Worm (Caenorhabditis elegans) whole organism, early embryonic: ENCODE results near the gene Y50D4A.6.

Experiments
- B0310.2 ChIP-seq: sonication (generic microtip); optimal IDR thresholded peaks from 2 replicates; lab custom pipeline; 2016; ENCODE audit warnings: mild to moderate bottlenecking, missing genetic modification characterization, missing compliant biosample characterization
- F13C5.2 ChIP-seq: sonication (generic microtip); optimal IDR thresholded peaks from 2 replicates; lab custom pipeline; 2017; ENCODE audit warnings: mild to moderate bottlenecking, missing genetic modification characterization, inconsistent platforms, missing compliant biosample characterization
- aly-1 ChIP-seq: sonication (generic microtip); optimal IDR thresholded peaks from 2 replicates; lab custom pipeline; 2016; ENCODE audit warnings: missing genetic modification characterization, missing compliant biosample characterization
- ama-1 ChIP-seq: fragments of 150-350 bp; optimal IDR thresholded peaks from 2 replicates; lab custom pipeline; 2014
- ceh-13 ChIP-seq: fragments of 200-800 bp; sonication (Bioruptor generic); optimal IDR thresholded peaks from 2 replicates; lab custom pipeline; 2018; ENCODE audit warnings: mild to moderate bottlenecking, missing genetic modification characterization, missing compliant biosample characterization
- ceh-36 ChIP-seq: sonication (generic microtip); optimal IDR thresholded peaks from 2 replicates; lab custom pipeline; 2016; ENCODE audit warnings: missing genetic modification characterization, inconsistent platforms, missing compliant biosample characterization
- ets-7 ChIP-seq: sonication (generic microtip); optimal IDR thresholded peaks from 2 replicates; lab custom pipeline; 2016; ENCODE audit warnings: missing genotype, missing genetic modification characterization, missing compliant biosample characterization
- flt-1 ChIP-seq: fragments of 200-800 bp; sonication (Bioruptor generic); IDR thresholded peaks from 2 replicates; pipeline ENCODE4 v1.3.6; 2022; ENCODE audit warnings: missing genetic modification characterization, missing compliant biosample characterization
- hmbx-1 ChIP-seq: sonication (generic microtip); optimal IDR thresholded peaks from 2 replicates; lab custom pipeline; 2016; ENCODE audit warnings: mild to moderate bottlenecking, missing genetic modification characterization, missing compliant biosample characterization
- hmg-4 ChIP-seq: fragments of 200-800 bp; sonication (Bioruptor generic); optimal IDR thresholded peaks from 2 replicates; lab custom pipeline; 2018; ENCODE audit warnings: mild to moderate bottlenecking, missing genetic modification characterization, missing compliant biosample characterization
- hnd-1 ChIP-seq: sonication (generic microtip); optimal IDR thresholded peaks from 2 replicates; lab custom pipeline; 2016; ENCODE audit warnings: missing genetic modification characterization, missing compliant biosample characterization
- pes-1 ChIP-seq: fragments of 200-800 bp; sonication (Bioruptor generic); IDR thresholded peaks from 2 replicates; pipeline ENCODE4 v1.3.6; 2022; ENCODE audit warnings: missing genetic modification reagents, missing genetic modification characterization, missing compliant biosample characterization
- scrt-1 ChIP-seq: fragments of 200-800 bp; sonication (Bioruptor generic); IDR thresholded peaks from 2 replicates; pipeline ENCODE4 v1.3.6; 2022; ENCODE audit warnings: missing genetic modification characterization, missing compliant biosample characterization
- sea-1 ChIP-seq: fragments of 200-800 bp; sonication (Bioruptor generic); conservative IDR thresholded peaks from 2 replicates; pipeline ENCODE4 v1.3.6; 2022; ENCODE audit warnings: missing genetic modification characterization, missing compliant biosample characterization
- tbx-11 ChIP-seq: fragments of 200-800 bp; sonication (Bioruptor generic); IDR thresholded peaks from 2 replicates; pipeline ENCODE4 v1.3.6; 2022; ENCODE audit warnings: missing genetic modification characterization, missing compliant biosample characterization
- tbx-37 ChIP-seq: fragments of 200-800 bp; sonication (Bioruptor generic); conservative IDR thresholded peaks from 2 replicates; pipeline ENCODE4 v1.3.6; 2022; ENCODE audit warnings: missing genetic modification reagents, missing genetic modification characterization, missing compliant biosample characterization
- tra-4 ChIP-seq: sonication (generic microtip); optimal IDR thresholded peaks from 2 replicates; lab custom pipeline; 2017; ENCODE audit warnings: missing genetic modification characterization, missing compliant biosample characterization

Y50D4A.6 gene

ce11 chrV:1201717-1202116 is 2.6 kb upstream of the Y50D4A.6 start:
- TF ChIP-seq ceh-36 (tag; lab: Kevin White, UChicago) (no peak), ama-1 (lab: Kevin White, UChicago) (no peak), B0310.2 (tag; lab: Kevin White, UChicago) (no peak), hmbx-1 (tag; lab: Kevin White, UChicago) (no peak), F13C5.2 (tag; lab: Kevin White, UChicago) (no peak), hmg-4 (no peak), tbx-11 (no peak), tbx-37 (GFP tag; lab: Robert Waterston, UW) (no peak), sea-1 (GFP tag; lab: Robert Waterston, UW) (no peak), hnd-1 (tag; lab: Kevin White, UChicago) (no peak), scrt-1 (GFP tag; lab: Robert Waterston, UW) (no peak), pes-1 (no peak), ceh-13 (GFP tag; lab: Kevin White, UChicago) (no peak), tra-4 (tag; lab: Kevin White, UChicago) (no peak)

- TF ChIP-seq scrt-1 (GFP tag; lab: Robert Waterston, UW) (peak; percentile 23; the same call in 1 of the 2 replicates), pes-1 (peak; percentile 63), tbx-37 (GFP tag; lab: Robert Waterston, UW) (peak; percentile 24; the same call in 1 of the 2 replicates), ets-7 (tag; lab: Kevin White, UChicago) (peak; percentile 33), aly-1 (peak; percentile 32), sea-1 (GFP tag; lab: Robert Waterston, UW) (peak; percentile 66; the same call in 1 of the 2 replicates)
Observed at ce11 chrV:1197064-1197724, 1.9 kb downstream of the Y50D4A.6 start.

ce11 chrV:1195995-1196394 is 3.1 kb downstream of the Y50D4A.6 start, which contains the start of the genes wrb-1 and Y50D4A.4:
TSS of gene wrb-1 (plus strand) at chrV:1196072.
TSS of gene Y50D4A.4 (minus strand) at chrV:1196127.
- no peak for TF ChIP-seq aly-1
- no peak for TF ChIP-seq F13C5.2 (tag; lab: Kevin White, UChicago)
- TF ChIP-seq sea-1 (GFP tag; lab: Robert Waterston, UW), result no peak
- TF ChIP-seq ets-7 (tag; lab: Kevin White, UChicago), result no peak
- no peak for TF ChIP-seq ceh-36 (tag; lab: Kevin White, UChicago)
- TF ChIP-seq tbx-37 (GFP tag; lab: Robert Waterston, UW), result no peak
- TF ChIP-seq pes-1, result no peak
- no peak for TF ChIP-seq ama-1 (lab: Kevin White, UChicago)

ce11 chrV:1179279-1179678 is 19.8 kb downstream of the Y50D4A.6 start, which contains the start of gene F25A2.1:
TSS of gene F25A2.1 (plus strand) at chrV:1179579.
- TF ChIP-seq pes-1, result no peak
- TF ChIP-seq tra-4 (tag; lab: Kevin White, UChicago), result no peak
- no peak for TF ChIP-seq aly-1
- no peak for TF ChIP-seq hmbx-1 (tag; lab: Kevin White, UChicago)
- TF ChIP-seq flt-1 (GFP tag; lab: Robert Waterston, UW), result no peak
- TF ChIP-seq ets-7 (tag; lab: Kevin White, UChicago), result no peak
- no peak for TF ChIP-seq tbx-11
- TF ChIP-seq tbx-37 (GFP tag; lab: Robert Waterston, UW), result no peak
- no peak for TF ChIP-seq ceh-36 (tag; lab: Kevin White, UChicago)
- no peak for TF ChIP-seq ama-1 (lab: Kevin White, UChicago)
- no peak for TF ChIP-seq F13C5.2 (tag; lab: Kevin White, UChicago)
- TF ChIP-seq ceh-13 (GFP tag; lab: Kevin White, UChicago), result no peak
- TF ChIP-seq sea-1 (GFP tag; lab: Robert Waterston, UW), result no peak
- no peak for TF ChIP-seq B0310.2 (tag; lab: Kevin White, UChicago)
- TF ChIP-seq hnd-1 (tag; lab: Kevin White, UChicago), result no peak
- no peak for TF ChIP-seq scrt-1 (GFP tag; lab: Robert Waterston, UW)
- no peak for TF ChIP-seq hmg-4

- TF ChIP-seq scrt-1 (GFP tag; lab: Robert Waterston, UW), result no peak
- no peak for TF ChIP-seq ama-1 (lab: Kevin White, UChicago)
- no peak for TF ChIP-seq pes-1
- no peak for TF ChIP-seq ets-7 (tag; lab: Kevin White, UChicago)
- TF ChIP-seq ceh-36 (tag; lab: Kevin White, UChicago), result no peak
- TF ChIP-seq tbx-11, result no peak
- no peak for TF ChIP-seq tbx-37 (GFP tag; lab: Robert Waterston, UW)
- TF ChIP-seq hmg-4, result no peak
- TF ChIP-seq B0310.2 (tag; lab: Kevin White, UChicago), result no peak
- no peak for TF ChIP-seq flt-1 (GFP tag; lab: Robert Waterston, UW)
- TF ChIP-seq ceh-13 (GFP tag; lab: Kevin White, UChicago), result no peak
- no peak for TF ChIP-seq aly-1
- no peak for TF ChIP-seq hnd-1 (tag; lab: Kevin White, UChicago)
- no peak for TF ChIP-seq tra-4 (tag; lab: Kevin White, UChicago)
- no peak for TF ChIP-seq hmbx-1 (tag; lab: Kevin White, UChicago)
- no peak for TF ChIP-seq sea-1 (GFP tag; lab: Robert Waterston, UW)
- no peak for TF ChIP-seq F13C5.2 (tag; lab: Kevin White, UChicago)
Observed at ce11 chrV:1176277-1176839, 22.7 kb downstream of the Y50D4A.6 start, which contains the start of gene T21H3.1. TSS of gene T21H3.1 (plus strand) at chrV:1176724.

ce11 chrV:1170591-1170990 is 28.5 kb downstream of the Y50D4A.6 start:
- no peak for TF ChIP-seq pes-1
- TF ChIP-seq ceh-36 (tag; lab: Kevin White, UChicago), result peak; percentile 86
